Fruit fly (Drosophila melanogaster): ENCODE results near the gene ImpL2.

- TF ChIP-seq CG8478 (optimal IDR thresholded peaks at IDR 0.05) (no peak), CTCF (optimal IDR thresholded peaks at IDR 0.05) (no peak)
These were observed 47.9 kb downstream of the ImpL2 start, which contains the start of the genes Teh2 and tipE for dm6 chr3L:4187930-4188523.
